Worm (Caenorhabditis elegans) whole organism, late embryonic: Measurements from ENCODE around the gene M142.8.

Experiments
- ceh-30 ChIP-seq: fragments of 150-350 bp; optimal IDR thresholded peaks from 2 replicates; lab custom pipeline; 2014; ENCODE audit warnings: missing biosample characterization, missing genetic modification characterization
- ceh-31 ChIP-seq: sonication (generic microtip); optimal IDR thresholded peaks from 2 replicates; lab custom pipeline; 2016; ENCODE audit warnings: missing genetic modification characterization, missing compliant biosample characterization
- ceh-48 ChIP-seq: sonication (generic microtip); optimal IDR thresholded peaks from 2 replicates; lab custom pipeline; 2016; ENCODE audit warnings: missing genetic modification characterization, inconsistent platforms, missing compliant biosample characterization
- ceh-6 ChIP-seq: fragments of 200-800 bp; sonication (Bioruptor generic); optimal IDR thresholded peaks from 2 replicates; lab custom pipeline; 2018; ENCODE audit warnings: mild to moderate bottlenecking, missing genetic modification characterization, missing compliant biosample characterization
- ceh-9 ChIP-seq: sonication (generic microtip); optimal IDR thresholded peaks from 2 replicates; lab custom pipeline; 2016; ENCODE audit warnings: mild to moderate bottlenecking, missing genetic modification characterization, inconsistent platforms, missing compliant biosample characterization
- elt-4 ChIP-seq: sonication (generic microtip); optimal IDR thresholded peaks from 2 replicates; lab custom pipeline; 2016; ENCODE audit warnings: missing genetic modification characterization, missing compliant biosample characterization
- nhr-11 ChIP-seq: fragments of 150-350 bp; optimal IDR thresholded peaks from 2 replicates; lab custom pipeline; 2014; ENCODE audit warnings: missing biosample characterization, missing genetic modification characterization
- nhr-232 ChIP-seq: sonication (generic microtip); optimal IDR thresholded peaks from 2 replicates; lab custom pipeline; 2016; ENCODE audit warnings: missing genetic modification characterization, missing compliant biosample characterization
- npax-4 ChIP-seq: sonication (generic microtip); optimal IDR thresholded peaks from 2 replicates; lab custom pipeline; 2016; ENCODE audit warnings: missing genetic modification characterization, missing compliant biosample characterization
- pha-4 ChIP-seq: fragments of 150-350 bp; optimal IDR thresholded peaks from 2 replicates; lab custom pipeline; 2018; ENCODE audit warnings: missing biosample characterization, missing genetic modification reagents, missing genetic modification characterization
- sox-2 ChIP-seq: fragments of 200-800 bp; sonication (Bioruptor generic); IDR thresholded peaks from 2 replicates; pipeline ENCODE4 v1.3.6; 2022; ENCODE audit warnings: missing genetic modification reagents, missing genetic modification characterization, missing compliant biosample characterization
- sox-4 ChIP-seq: sonication (generic microtip); optimal IDR thresholded peaks from 2 replicates; lab custom pipeline; 2017; ENCODE audit warnings: mild to moderate bottlenecking, missing genetic modification characterization, inconsistent platforms, missing compliant biosample characterization
- tbx-2 ChIP-seq: sonication (generic microtip); optimal IDR thresholded peaks from 2 replicates; lab custom pipeline; 2016; ENCODE audit warnings: missing genetic modification characterization, missing compliant biosample characterization
- unc-86 ChIP-seq: sonication (generic microtip); optimal IDR thresholded peaks from 2 replicates; lab custom pipeline; 2016; ENCODE audit warnings: missing genetic modification characterization, missing compliant biosample characterization

DNA sequence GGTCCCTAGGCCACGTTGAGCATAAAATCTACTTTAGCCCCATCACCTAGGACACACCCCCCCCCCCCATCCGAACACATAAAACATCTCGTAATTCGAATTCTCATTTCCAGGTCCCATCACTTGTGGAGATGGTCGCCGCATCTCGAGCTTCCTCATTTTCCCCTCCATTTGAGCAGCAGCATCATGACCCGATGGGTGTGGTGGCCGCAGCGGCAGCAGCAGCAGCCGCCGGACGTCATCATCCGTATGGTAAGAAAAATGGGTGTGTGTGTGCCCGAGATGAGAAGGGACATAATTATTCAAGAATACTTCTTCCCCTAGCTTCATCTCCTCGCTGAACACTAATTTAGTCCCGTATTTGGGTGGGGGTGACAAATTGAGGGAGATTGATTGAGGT, 12.0 kb upstream of the M142.8 start:
- no peak for TF ChIP-seq sox-4 (tag; lab: Kevin White, UChicago)
- no peak for TF ChIP-seq tbx-2 (tag; lab: Kevin White, UChicago)
- no peak for TF ChIP-seq pha-4 (tag; lab: Kevin White, UChicago)
- TF ChIP-seq unc-86 (tag; lab: Kevin White, UChicago), result no peak
- no peak for TF ChIP-seq sox-2 (GFP tag; lab: Robert Waterston, UW)
- TF ChIP-seq ceh-31, result no peak
- no peak for TF ChIP-seq nhr-232 (tag; lab: Kevin White, UChicago)
- TF ChIP-seq npax-4 (tag; lab: Kevin White, UChicago), result no peak
- TF ChIP-seq ceh-6, result no peak
- TF ChIP-seq nhr-11 (tag; lab: Kevin White, UChicago), result no peak
- TF ChIP-seq ceh-48, result no peak
- TF ChIP-seq elt-4 (tag; lab: Kevin White, UChicago), result no peak
- TF ChIP-seq ceh-30 (tag; lab: Kevin White, UChicago), result no peak
- TF ChIP-seq ceh-9, result no peak
